Worm (Caenorhabditis elegans): ENCODE data around the gene ret-1.

The ret-1 gene

DNA sequence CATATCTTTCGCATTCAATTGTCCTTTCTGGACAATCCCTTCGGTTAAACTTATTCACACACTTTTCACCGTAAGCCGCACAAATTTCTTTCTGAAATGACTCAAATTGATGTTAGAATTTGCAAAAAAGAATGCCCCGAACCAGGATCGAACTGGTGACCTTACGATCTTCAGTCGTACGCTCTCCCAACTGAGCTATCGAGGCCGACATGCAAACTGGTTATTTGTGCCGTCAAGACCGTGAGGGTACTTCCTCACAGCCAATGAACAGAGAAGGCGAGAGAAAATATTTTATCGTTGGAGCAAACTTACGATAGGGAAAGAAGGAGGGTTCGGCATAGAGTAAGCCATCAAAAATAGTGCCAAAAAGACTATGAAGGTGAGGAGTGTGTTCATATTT lies 29.0 kb upstream of the ret-1 start (continued):
- no peak for TF ChIP-seq C04F5.9 (tag; optimal IDR thresholded peaks at IDR 0.05)
- TF ChIP-seq pqm-1 (tag; optimal IDR thresholded peaks at IDR 0.05): no peak
- peak; percentile 0 to 40 for TF ChIP-seq lsy-2 (tag; optimal IDR thresholded peaks at IDR 0.05)
- peak; percentile 20 to 45 for TF ChIP-seq efl-1 (optimal IDR thresholded peaks at IDR 0.05)
- TF ChIP-seq efl-1 (GFP tag; optimal IDR thresholded peaks at IDR 0.05 in 1 of 2): peak in 1 of 2 experiments; percentile 82
- TF ChIP-seq zip-4 (GFP tag; optimal IDR thresholded peaks at IDR 0.05): no peak
- no peak for TF ChIP-seq hpl-2 (GFP tag; optimal IDR thresholded peaks at IDR 0.05)
- TF ChIP-seq snu-23 (GFP tag; optimal IDR thresholded peaks at IDR 0.05): peak; percentile 69
- no peak for TF ChIP-seq C34B4.2 (tag; optimal IDR thresholded peaks at IDR 0.05)
- TF ChIP-seq rnt-1 (tag; optimal IDR thresholded peaks at IDR 0.05): peak; percentile 79
- no peak for TF ChIP-seq egl-27 (tag; optimal IDR thresholded peaks at IDR 0.05)
- peak; percentile 21 for TF ChIP-seq tbx-2 (tag; optimal IDR thresholded peaks at IDR 0.05)
- TF ChIP-seq unc-98 (GFP tag; IDR thresholded peaks at IDR 0.05): no peak
- peak; percentile 38 for TF ChIP-seq lin-14 (GFP tag; optimal IDR thresholded peaks at IDR 0.05)
- no peak for TF ChIP-seq efl-3 (GFP tag; optimal IDR thresholded peaks at IDR 0.05)
- no peak for TF ChIP-seq hlh-17 (GFP tag; optimal IDR thresholded peaks at IDR 0.05; ENCODE audit: borderline replicate concordance)
- no peak for TF ChIP-seq pag-3 (tag; optimal IDR thresholded peaks at IDR 0.05; ENCODE audit: borderline replicate concordance, insufficient read depth)
- TF ChIP-seq grh-1 (GFP tag; IDR thresholded peaks at IDR 0.05): peak; percentile 48; the same call in 1 of the 2 replicates
- no peak for TF ChIP-seq lin-39 (tag; optimal IDR thresholded peaks at IDR 0.05)
- peak; percentile 19 for TF ChIP-seq nhr-76 (tag; optimal IDR thresholded peaks at IDR 0.05)
- no peak for TF ChIP-seq sptf-1 (tag; optimal IDR thresholded peaks at IDR 0.05)
- TF ChIP-seq sox-4 (tag; optimal IDR thresholded peaks at IDR 0.05): no peak
- TF ChIP-seq irx-1 (tag; optimal IDR thresholded peaks at IDR 0.05): no peak
- no peak for TF ChIP-seq aha-1 (tag; optimal IDR thresholded peaks at IDR 0.05)
- TF ChIP-seq nhr-85 (tag): peak; percentile 28
- TF ChIP-seq tlp-1 (tag; optimal IDR thresholded peaks at IDR 0.05): no peak
- TF ChIP-seq isw-1 (GFP tag; IDR thresholded peaks at IDR 0.05): no peak
- peak; percentile 44 for TF ChIP-seq dsc-1 (tag; optimal IDR thresholded peaks at IDR 0.05)
- TF ChIP-seq dpl-1 (GFP tag; optimal IDR thresholded peaks at IDR 0.05): peak in 2 of 3 experiments; percentile 11 to 32
- TF ChIP-seq fkh-10 (GFP tag; optimal IDR thresholded peaks at IDR 0.05): no peak
- peak; percentile 50 for TF ChIP-seq C16A3.4 (tag; optimal IDR thresholded peaks at IDR 0.05)
- no peak for TF ChIP-seq nhr-84 (tag; optimal IDR thresholded peaks at IDR 0.05)
- TF ChIP-seq ztf-4 (tag; optimal IDR thresholded peaks at IDR 0.05): no peak
- peak; percentile 25 for TF ChIP-seq xbp-1 (tag; optimal IDR thresholded peaks at IDR 0.05)
- peak; percentile 20 for TF ChIP-seq elt-2 (tag; optimal IDR thresholded peaks at IDR 0.05)
- TF ChIP-seq nhr-90 (tag; optimal IDR thresholded peaks at IDR 0.05; ENCODE audit: poor library complexity): peak; percentile 54
- TF ChIP-seq fos-1 (tag; optimal IDR thresholded peaks at IDR 0.05): no peak

DNA sequence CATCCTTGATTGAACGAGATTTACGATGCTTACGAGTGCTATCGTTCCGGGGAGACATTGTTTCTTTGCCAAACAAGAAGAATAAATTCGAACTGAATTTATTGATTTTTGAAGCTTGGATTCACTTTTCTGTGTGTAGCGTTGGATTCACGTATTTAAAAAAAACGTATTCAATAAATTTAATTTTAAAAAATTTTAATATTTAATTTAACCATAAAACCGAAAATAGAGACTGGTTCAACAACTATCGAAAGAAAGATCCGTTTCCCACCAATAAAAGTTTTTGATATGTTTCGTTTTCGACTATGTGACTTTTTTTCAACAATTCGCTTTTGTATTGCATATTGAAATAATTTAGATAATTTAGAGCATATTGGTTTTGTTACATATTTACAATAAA lies 28.2 kb upstream of the ret-1 start, which contains the start of gene ZC412.5:
ZC412.5 (minus strand) TSS at position 101 of the 400 bp plus-strand sequence.
- TF ChIP-seq efl-1 (optimal IDR thresholded peaks at IDR 0.05) (no peak), efl-1 (GFP tag; optimal IDR thresholded peaks at IDR 0.05 in 1 of 2) (peak in 1 of 2 experiments; percentile 14), unc-62 (GFP tag; optimal IDR thresholded peaks at IDR 0.05) (no peak), nhr-11 (tag; optimal IDR thresholded peaks at IDR 0.05) (no peak)

DNA sequence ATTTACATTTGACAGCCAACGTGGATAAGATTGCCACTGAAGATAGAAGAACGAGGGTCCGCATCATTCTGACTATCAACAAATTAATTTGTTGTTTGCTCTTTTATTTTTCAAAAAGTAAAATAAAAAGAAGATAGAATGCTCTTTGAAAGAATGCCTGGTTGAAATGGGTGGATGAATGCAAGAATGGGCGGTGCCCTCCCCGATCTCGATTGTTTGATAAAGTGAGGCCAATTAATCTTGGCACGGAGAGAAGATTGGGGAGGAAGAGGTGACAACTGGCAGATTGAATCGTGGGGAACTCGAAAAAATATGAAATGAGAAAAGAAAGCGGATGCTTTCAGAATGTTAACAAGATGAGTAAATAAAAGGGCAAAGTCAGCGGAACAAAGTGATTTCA lies 24.2 kb upstream of the ret-1 start, which contains the start of gene ZC412.3:
ZC412.3 (minus strand) TSS at position 183 of the 400 bp plus-strand sequence.
- TF ChIP-seq ztf-11 (tag; optimal IDR thresholded peaks at IDR 0.05) (no peak), pag-3 (tag; optimal IDR thresholded peaks at IDR 0.05; ENCODE audit: borderline replicate concordance, insufficient read depth) (peak; percentile 88), vab-15 (tag; optimal IDR thresholded peaks at IDR 0.05) (peak; percentile 3), lin-14 (GFP tag; optimal IDR thresholded peaks at IDR 0.05) (peak; percentile 77), lin-39 (tag; optimal IDR thresholded peaks at IDR 0.05) (peak; percentile 53), unc-30 (tag; optimal IDR thresholded peaks at IDR 0.05) (no peak), C04F5.9 (tag; optimal IDR thresholded peaks at IDR 0.05) (no peak), rnt-1 (tag; optimal IDR thresholded peaks at IDR 0.05) (peak; percentile 72), mep-1 (tag; optimal IDR thresholded peaks at IDR 0.05) (peak; percentile 11), snu-23 (GFP tag; optimal IDR thresholded peaks at IDR 0.05) (peak; percentile 23), unc-86 (tag; optimal IDR thresholded peaks at IDR 0.05) (no peak), unc-130 (tag; optimal IDR thresholded peaks at IDR 0.05) (peak; percentile 56), Y116A8C.19 (tag; optimal IDR thresholded peaks at IDR 0.05; ENCODE audit: borderline replicate concordance) (no peak)
